Fruit fly (Drosophila melanogaster) whole organism, embryonic: ENCODE measurements around the gene Pde6.

Experiments
- Adf1 ChIP-seq: fragments of 200-800 bp; sonication (Bioruptor generic); IDR thresholded peaks from 2 replicates; pipeline ENCODE4 v1.3.6; 2022; ENCODE audit warnings: missing biosample characterization, missing genetic modification characterization
- Antp ChIP-seq: fragments of 200-800 bp; sonication (Bioruptor generic); optimal IDR thresholded peaks from 3 replicates; lab custom pipeline; 2016; ENCODE audit warnings: missing biosample characterization, missing genetic modification characterization
- Blimp-1 ChIP-seq: fragments of 200-800 bp; sonication (Bioruptor generic); optimal IDR thresholded peaks from 3 replicates; lab custom pipeline; 2018; ENCODE audit warnings: missing biosample characterization, missing genetic modification characterization, mild to moderate bottlenecking, moderate library complexity, missing genetic modification reagents
- CG10209 ChIP-seq: fragments of 200-800 bp; sonication (Bioruptor generic); optimal IDR thresholded peaks from 3 replicates; lab custom pipeline; 2017; ENCODE audit warnings: missing biosample characterization, mild to moderate bottlenecking, missing genetic modification characterization, missing genetic modification reagents
- CG10267 ChIP-seq: fragments of 200-800 bp; sonication (Bioruptor generic); optimal IDR thresholded peaks from 2 replicates; lab custom pipeline; 2018; ENCODE audit warnings: missing biosample characterization, mild to moderate bottlenecking, missing genetic modification characterization, moderate library complexity
- CG10431 ChIP-seq: fragments of 200-800 bp; sonication (Bioruptor generic); optimal IDR thresholded peaks from 3 replicates; lab custom pipeline; 2018; ENCODE audit warnings: missing biosample characterization, mild to moderate bottlenecking, missing genetic modification characterization
- CG11093 ChIP-seq: fragments of 200-800 bp; sonication (Bioruptor generic); IDR thresholded peaks from 3 replicates; pipeline ENCODE4 v1.3.6; 2022; ENCODE audit warnings: missing biosample characterization, missing genetic modification characterization
- CG11696 ChIP-seq: fragments of 200-800 bp; sonication (Bioruptor generic); IDR thresholded peaks from 2 replicates; pipeline ENCODE4 v1.3.6; 2022; ENCODE audit warnings: missing biosample characterization, missing genetic modification characterization
- CG11723 ChIP-seq: fragments of 200-800 bp; sonication (Bioruptor generic); optimal IDR thresholded peaks from 2 replicates; lab custom pipeline; 2017; ENCODE audit warnings: missing biosample characterization, mild to moderate bottlenecking, missing genetic modification characterization
- CG1233 ChIP-seq: fragments of 200-800 bp; sonication (Bioruptor generic); optimal IDR thresholded peaks from 4 replicates; lab custom pipeline; 2018; ENCODE audit warnings: missing biosample characterization, mild to moderate bottlenecking, missing genetic modification characterization
- CG13775 ChIP-seq: fragments of 200-800 bp; sonication (Bioruptor generic); optimal IDR thresholded peaks from 3 replicates; lab custom pipeline; 2017; ENCODE audit warnings: missing biosample characterization, mild to moderate bottlenecking, missing genetic modification characterization
- CG14050 ChIP-seq: fragments of 200-800 bp; sonication (Bioruptor generic); IDR thresholded peaks from 3 replicates; pipeline ENCODE4 v1.3.6; 2022; ENCODE audit warnings: missing biosample characterization, missing genetic modification characterization
- CG14667 ChIP-seq: fragments of 200-800 bp; sonication (Bioruptor generic); IDR thresholded peaks from 2 replicates; pipeline ENCODE4 v1.3.6; 2022; ENCODE audit warnings: missing biosample characterization, missing genetic modification characterization
- CG15269 ChIP-seq: fragments of 200-800 bp; sonication (Bioruptor generic); optimal IDR thresholded peaks from 2 replicates; lab custom pipeline; 2018; ENCODE audit warnings: missing biosample characterization, mild to moderate bottlenecking, missing genetic modification characterization, moderate library complexity
- CG17186 ChIP-seq: fragments of 200-800 bp; sonication (Bioruptor generic); optimal IDR thresholded peaks from 3 replicates; lab custom pipeline; 2017; ENCODE audit warnings: missing biosample characterization, missing genetic modification reagents, missing genetic modification characterization
- CG17328 ChIP-seq: fragments of 200-800 bp; sonication (Bioruptor generic); IDR thresholded peaks from 2 replicates; pipeline ENCODE4 v1.3.6; 2022; ENCODE audit warnings: missing biosample characterization, missing genetic modification characterization
- CG2202 ChIP-seq: fragments of 200-800 bp; sonication (Bioruptor generic); optimal IDR thresholded peaks from 2 replicates; lab custom pipeline; 2018; ENCODE audit warnings: missing biosample characterization, mild to moderate bottlenecking, missing genetic modification characterization
- CG4282 ChIP-seq: fragments of 200-800 bp; sonication (Bioruptor generic); optimal IDR thresholded peaks from 2 replicates; lab custom pipeline; 2016; ENCODE audit warnings: missing biosample characterization, missing genetic modification characterization
- CG4404 ChIP-seq: fragments of 200-800 bp; sonication (Bioruptor generic); IDR thresholded peaks from 2 replicates; pipeline ENCODE4 v1.3.6; 2022; ENCODE audit warnings: missing biosample characterization, missing genetic modification characterization
- CG7928 ChIP-seq: fragments of 200-800 bp; sonication (Bioruptor generic); optimal IDR thresholded peaks from 2 replicates; lab custom pipeline; 2017; ENCODE audit warnings: missing biosample characterization, mild to moderate bottlenecking, missing genetic modification characterization
- CG7963 ChIP-seq: fragments of 200-800 bp; sonication (Bioruptor generic); IDR thresholded peaks from 3 replicates; pipeline ENCODE4 v1.3.6; 2022; ENCODE audit warnings: missing biosample characterization, missing genetic modification characterization; ENCODE audit not compliant: partially characterized antibody
- CG8765 ChIP-seq: fragments of 200-800 bp; sonication (Bioruptor generic); IDR thresholded peaks from 2 replicates; pipeline ENCODE4 v1.3.6; 2022; ENCODE audit warnings: missing biosample characterization, missing genetic modification characterization
- CoRest ChIP-seq: fragments of 200-800 bp; sonication (Bioruptor generic); optimal IDR thresholded peaks from 3 replicates; lab custom pipeline; 2018; ENCODE audit warnings: missing biosample characterization, mild to moderate bottlenecking, missing genetic modification characterization, moderate library complexity
- CrebB ChIP-seq: fragments of 200-800 bp; sonication (Bioruptor generic); optimal IDR thresholded peaks from 3 replicates; lab custom pipeline; 2018; ENCODE audit warnings: missing biosample characterization, mild to moderate bottlenecking, missing genetic modification characterization
- Doc3 ChIP-seq: fragments of 200-800 bp; sonication (Bioruptor generic); IDR thresholded peaks from 3 replicates; pipeline ENCODE4 v1.3.6; 2022; ENCODE audit warnings: missing biosample characterization, missing genetic modification characterization; ENCODE audit not compliant: partially characterized antibody
- ERR ChIP-seq: fragments of 200-800 bp; sonication (Bioruptor generic); optimal IDR thresholded peaks from 2 replicates; lab custom pipeline; 2016; ENCODE audit warnings: missing biosample characterization, missing genetic modification characterization
- Fer3 ChIP-seq: fragments of 200-800 bp; sonication (Bioruptor generic); optimal IDR thresholded peaks from 2 replicates; lab custom pipeline; 2018; ENCODE audit warnings: missing biosample characterization, mild to moderate bottlenecking, missing genetic modification characterization, moderate library complexity
- Hmx ChIP-seq: fragments of 200-800 bp; sonication (Bioruptor generic); optimal IDR thresholded peaks from 2 replicates; lab custom pipeline; 2016; ENCODE audit warnings: missing biosample characterization, missing genetic modification characterization
- Hr51 ChIP-seq, 2 experiments: fragments of 200-800 bp; sonication (Bioruptor generic); optimal IDR thresholded peaks; 2 replicates in 1 of 2; 3 replicates in 1 of 2; lab custom pipeline; 2016 to 2018; ENCODE audit warnings: missing biosample characterization in 2 of 2, missing genetic modification characterization in 2 of 2, mild to moderate bottlenecking in 1 of 2, moderate library complexity in 1 of 2
- NFAT ChIP-seq: fragments of 200-800 bp; sonication (Bioruptor generic); IDR thresholded peaks from 2 replicates; pipeline ENCODE4 v1.3.6; 2022; ENCODE audit warnings: missing biosample characterization, missing genetic modification characterization
- Poxn ChIP-seq: fragments of 200-800 bp; sonication (Bioruptor generic); IDR thresholded peaks from 2 replicates; pipeline ENCODE4 v1.3.6; 2022; ENCODE audit warnings: missing biosample characterization, missing genetic modification characterization
- Scr ChIP-seq: fragments of 200-800 bp; sonication (Bioruptor generic); IDR thresholded peaks from 2 replicates; pipeline ENCODE4 v1.3.6; 2022; ENCODE audit warnings: missing biosample characterization, missing genetic modification characterization; ENCODE audit not compliant: partially characterized antibody
- Side ChIP-seq: fragments of 200-800 bp; sonication (Bioruptor generic); optimal IDR thresholded peaks from 2 replicates; lab custom pipeline; 2016; ENCODE audit warnings: missing biosample characterization, missing genetic modification characterization
- crol ChIP-seq: fragments of 200-800 bp; sonication (Bioruptor generic); IDR thresholded peaks from 2 replicates; pipeline ENCODE4 v1.3.6; 2022; ENCODE audit warnings: missing biosample characterization, missing genetic modification characterization
- crp ChIP-seq, 2 experiments: fragments of 200-800 bp; sonication (Bioruptor generic); optimal IDR thresholded peaks; 2 replicates in 1 of 2; 3 replicates in 1 of 2; lab custom pipeline; 2017; ENCODE audit warnings: missing biosample characterization in 2 of 2, missing genetic modification characterization in 2 of 2, mild to moderate bottlenecking in 1 of 2, moderate library complexity in 1 of 2
- ems ChIP-seq: fragments of 200-800 bp; sonication (Bioruptor generic); optimal IDR thresholded peaks from 3 replicates; lab custom pipeline; 2016; ENCODE audit warnings: missing biosample characterization, missing genetic modification characterization
- gem ChIP-seq: fragments of 200-800 bp; sonication (Bioruptor generic); optimal IDR thresholded peaks from 2 replicates; lab custom pipeline; 2019; ENCODE audit warnings: missing biosample characterization, mild to moderate bottlenecking, missing genetic modification characterization, moderate library complexity
- grau ChIP-seq: fragments of 200-800 bp; optimal IDR thresholded peaks from 3 replicates; lab custom pipeline; 2019; ENCODE audit warnings: missing biosample characterization, mild to moderate bottlenecking, missing genetic modification characterization, moderate library complexity
- ham ChIP-seq: fragments of 200-800 bp; sonication (Bioruptor generic); IDR thresholded peaks from 2 replicates; pipeline ENCODE4 v1.3.6; 2022; ENCODE audit warnings: missing biosample characterization, missing genetic modification characterization
- klu ChIP-seq: fragments of 200-800 bp; sonication (Bioruptor generic); IDR thresholded peaks from 2 replicates; pipeline ENCODE4 v1.3.6; 2022; ENCODE audit warnings: missing biosample characterization, missing genetic modification characterization
- knrl ChIP-seq: fragments of 200-800 bp; sonication (Bioruptor generic); IDR thresholded peaks from 3 replicates; pipeline ENCODE4 v1.3.6; 2022; ENCODE audit warnings: missing biosample characterization, missing genetic modification characterization; ENCODE audit not compliant: partially characterized antibody
- lab ChIP-seq: fragments of 200-800 bp; sonication (Bioruptor generic); optimal IDR thresholded peaks from 3 replicates; lab custom pipeline; 2017; ENCODE audit warnings: missing biosample characterization, missing genetic modification characterization, mild to moderate bottlenecking, moderate library complexity, missing genetic modification reagents
- mld ChIP-seq: fragments of 200-800 bp; sonication (Bioruptor generic); IDR thresholded peaks from 3 replicates; pipeline ENCODE4 v1.3.6; 2022; ENCODE audit warnings: missing biosample characterization, missing genetic modification characterization; ENCODE audit not compliant: partially characterized antibody
- nmo ChIP-seq: fragments of 200-800 bp; sonication (Bioruptor generic); optimal IDR thresholded peaks from 2 replicates; lab custom pipeline; 2018; ENCODE audit warnings: missing biosample characterization, mild to moderate bottlenecking, missing genetic modification characterization, moderate library complexity
- odd ChIP-seq: fragments of 200-800 bp; sonication (Bioruptor generic); optimal IDR thresholded peaks from 2 replicates; lab custom pipeline; 2017; ENCODE audit warnings: missing biosample characterization, mild to moderate bottlenecking, missing genetic modification characterization
- sd ChIP-seq: fragments of 200-800 bp; sonication (Bioruptor generic); optimal IDR thresholded peaks from 3 replicates; lab custom pipeline; 2018; ENCODE audit warnings: missing biosample characterization, mild to moderate bottlenecking, missing genetic modification characterization, moderate library complexity
- sima ChIP-seq: fragments of 200-800 bp; sonication (Bioruptor generic); optimal IDR thresholded peaks from 2 replicates; lab custom pipeline; 2016; ENCODE audit warnings: missing biosample characterization, missing genetic modification characterization
- zfh2 ChIP-seq: fragments of 200-800 bp; sonication (Bioruptor generic); optimal IDR thresholded peaks from 2 replicates; lab custom pipeline; 2016; ENCODE audit warnings: missing biosample characterization, missing genetic modification characterization

The Pde6 gene

dm6 chr3R:14574962-14575717 lies 17.0 kb upstream of the Pde6 start (continued):
- no peak; the same call in 1 of the 2 replicates for TF ChIP-seq CG8765 (GFP tag; lab: Robert Waterston, UW)
- TF ChIP-seq CG7928 (GFP tag; lab: Kevin White, UChicago): peak; percentile 13
- no peak for TF ChIP-seq CG17186
- peak; percentile 80 for TF ChIP-seq CG1233
- TF ChIP-seq sima (GFP tag; lab: Kevin White, UChicago): no peak
- no peak for TF ChIP-seq CG7963
- TF ChIP-seq CG14050 (GFP tag; lab: Robert Waterston, UW): peak; percentile 23; the same call in 1 of the 3 replicates
- peak; percentile 37 for TF ChIP-seq Hmx
- no peak for TF ChIP-seq ham (GFP tag; lab: Robert Waterston, UW)
- TF ChIP-seq sd: peak; percentile 44
- TF ChIP-seq Blimp-1: peak; percentile 73
- TF ChIP-seq CG10209: peak; percentile 77
- peak; percentile 41; the same call in 1 of the 3 replicates for TF ChIP-seq CG11093 (GFP tag; lab: Robert Waterston, UW)
- no peak for TF ChIP-seq CG11696
- peak; percentile 20 for TF ChIP-seq CG2202 (tag; lab: Kevin White, UChicago)
- TF ChIP-seq CG11723 (GFP tag; lab: Kevin White, UChicago): peak; percentile 46
- peak; percentile 90 for TF ChIP-seq gem (tag; lab: Kevin White, UChicago)
- peak; percentile 79 for TF ChIP-seq CG13775
- TF ChIP-seq CG4282 (GFP tag; lab: Kevin White, UChicago): peak; percentile 11
- no peak for TF ChIP-seq mld (GFP tag; lab: Robert Waterston, UW)
- no peak for TF ChIP-seq CrebB
- peak; percentile 45 for TF ChIP-seq ems (GFP tag; lab: Kevin White, UChicago)
- TF ChIP-seq klu (GFP tag; lab: Robert Waterston, UW): peak; percentile 74
- TF ChIP-seq CoRest: peak; percentile 89
- peak; percentile 61 for TF ChIP-seq zfh2
- TF ChIP-seq grau (tag; lab: Kevin White, UChicago): peak; percentile 81
- TF ChIP-seq knrl (GFP tag; lab: Robert Waterston, UW): no peak
- TF ChIP-seq Side (GFP tag; lab: Kevin White, UChicago): peak; percentile 45
- TF ChIP-seq Hr51 (GFP tag; optimal IDR thresholded peaks at IDR 0.05; lab: Kevin White, UChicago): peak; percentile 35 to 80
- TF ChIP-seq Fer3: peak; percentile 64
- TF ChIP-seq Poxn (GFP tag; lab: Robert Waterston, UW): no peak
- no peak for TF ChIP-seq Scr (GFP tag; lab: Robert Waterston, UW)
- no peak for TF ChIP-seq Antp
- TF ChIP-seq crp (GFP tag; optimal IDR thresholded peaks at IDR 0.05; lab: Kevin White, UChicago): peak in 1 of 2 experiments; percentile 45
- peak; percentile 56 for TF ChIP-seq CG4404
- TF ChIP-seq crol (GFP tag; lab: Robert Waterston, UW): no peak
- peak; percentile 82 for TF ChIP-seq CG15269 (tag; lab: Kevin White, UChicago)
- peak; percentile 78 for TF ChIP-seq CG10267 (tag; lab: Kevin White, UChicago)
- peak; percentile 86 for TF ChIP-seq nmo (GFP tag; lab: Kevin White, UChicago)
- TF ChIP-seq NFAT (GFP tag; lab: Robert Waterston, UW): no peak
- TF ChIP-seq lab (GFP tag; lab: Kevin White, UChicago): peak; percentile 74
- 0 out of 2 replicates have a peak, but pooled peaks have one; percentile 25 for TF ChIP-seq CG14667 (GFP tag; lab: Robert Waterston, UW)
- no peak; the same call in 1 of the 2 replicates for TF ChIP-seq CG17328 (GFP tag; lab: Robert Waterston, UW)
- 0 out of 2 replicates have a peak, but pooled peaks have one; percentile 7 for TF ChIP-seq Adf1
- TF ChIP-seq ERR (GFP tag; lab: Kevin White, UChicago): no peak
- TF ChIP-seq CG10431 (GFP tag; lab: Kevin White, UChicago): no peak
- TF ChIP-seq odd (GFP tag; lab: Kevin White, UChicago): peak; percentile 49
- TF ChIP-seq Doc3 (GFP tag; lab: Robert Waterston, UW): 0 out of 3 replicates have a peak, but pooled peaks have one; percentile 28
